In the genomic region with DNA sequence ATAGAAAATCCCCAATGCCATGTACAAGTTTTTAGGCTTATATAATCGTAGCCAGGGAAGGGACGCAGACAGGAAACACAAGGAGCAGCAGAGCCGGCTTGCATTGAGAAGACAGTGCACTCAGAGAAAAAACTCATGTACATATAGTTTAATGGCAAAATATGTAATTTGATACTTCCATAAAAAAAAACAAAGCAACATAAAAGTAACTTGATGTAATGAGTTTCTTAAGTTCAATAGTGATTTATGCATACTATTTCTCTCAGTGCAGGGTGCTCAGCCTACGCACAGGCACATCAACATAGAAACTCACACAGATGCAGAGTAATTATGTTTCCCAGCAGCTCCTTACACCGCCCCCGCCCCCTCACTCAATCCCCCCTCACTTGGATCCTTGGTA, we compare ENCODE assay signal across 1 fruit fly cellular context.
A peak's percentile ranks its signal among the peaks of the same experiment; 100 is the strongest.
TF ChIP-seq lines count a peak whose summit lies in the region.

No protein-coding gene starts in this region.

TF ChIP-seq in whole organism, embryonic, 481 proteins besides CTCF, POLR2A, EP300 and RAD21 (continued from another document):
- TF ChIP-seq CG1647 (GFP tag; optimal IDR thresholded peaks at IDR 0.05; lab: Kevin White, UChicago) (peak; percentile 44), CG11247 (GFP tag; IDR thresholded peaks at IDR 0.05; lab: Robert Waterston, UW) (peak; percentile 48; the same call in 1 of the 2 replicates), Eip74EF (GFP tag; optimal IDR thresholded peaks at IDR 0.05; lab: Kevin White, UChicago) (peak in 1 of 2 experiments; percentile 35), CG6791 (GFP tag; IDR thresholded peaks at IDR 0.05; lab: Robert Waterston, UW; ENCODE audit: partially characterized antibody) (no peak), CG1024 (GFP tag; IDR thresholded peaks at IDR 0.05; lab: Robert Waterston, UW) (peak; percentile 63), CG5180 (GFP tag; optimal IDR thresholded peaks at IDR 0.05; lab: Kevin White, UChicago) (peak; percentile 48), CG32532 (GFP tag; IDR thresholded peaks at IDR 0.05; lab: Robert Waterston, UW) (peak; percentile 64), CG13775 (GFP tag; optimal IDR thresholded peaks at IDR 0.05; lab: Kevin White, UChicago) (peak; percentile 48), CG11695 (GFP tag; IDR thresholded peaks at IDR 0.05; lab: Robert Waterston, UW) (peak; percentile 66; the same call in 2 of the 3 replicates), btn (GFP tag; optimal IDR thresholded peaks at IDR 0.05; lab: Kevin White, UChicago) (no peak), nom (GFP tag; optimal IDR thresholded peaks at IDR 0.05; lab: Kevin White, UChicago) (no peak), CG30020 (tag; optimal IDR thresholded peaks at IDR 0.05; lab: Kevin White, UChicago) (no peak), CG11560 (tag; IDR thresholded peaks at IDR 0.05; lab: Robert Waterston, UW) (peak; percentile 40; the same call in 1 of the 3 replicates), B-H2 (GFP tag; optimal IDR thresholded peaks at IDR 0.05; lab: Kevin White, UChicago) (peak; percentile 42), tll (GFP tag; optimal IDR thresholded peaks at IDR 0.05; lab: Kevin White, UChicago) (no peak), Vsx1 (GFP tag; optimal IDR thresholded peaks at IDR 0.05; lab: Kevin White, UChicago) (no peak), CG18599 (GFP tag; optimal IDR thresholded peaks at IDR 0.05; lab: Kevin White, UChicago) (peak; percentile 86), oc (tag; optimal IDR thresholded peaks at IDR 0.05; lab: Kevin White, UChicago) (peak; percentile 64), CG13624 (GFP tag; optimal IDR thresholded peaks at IDR 0.05; lab: Kevin White, UChicago) (peak; percentile 66), CG6654 (GFP tag; optimal IDR thresholded peaks at IDR 0.05; lab: Kevin White, UChicago) (peak; percentile 17), CG16863 (GFP tag; optimal IDR thresholded peaks at IDR 0.05; lab: Kevin White, UChicago) (peak; percentile 60), Poxn (GFP tag; IDR thresholded peaks at IDR 0.05; lab: Robert Waterston, UW) (peak; percentile 20; the same call in 1 of the 2 replicates), ems (GFP tag; optimal IDR thresholded peaks at IDR 0.05; lab: Kevin White, UChicago) (no peak), Pdp1 (GFP tag; optimal IDR thresholded peaks at IDR 0.05; lab: Kevin White, UChicago) (peak; percentile 50 to 79), CG9609 (GFP tag; optimal IDR thresholded peaks at IDR 0.05; lab: Kevin White, UChicago) (peak; percentile 55), fd3F (GFP tag; optimal IDR thresholded peaks at IDR 0.05; lab: Kevin White, UChicago) (peak; percentile 46), CG13894 (tag; optimal IDR thresholded peaks at IDR 0.05; lab: Kevin White, UChicago) (peak; percentile 66), Lim3 (GFP tag; IDR thresholded peaks at IDR 0.05; lab: Robert Waterston, UW) (no peak), Aef1 (GFP tag; IDR thresholded peaks at IDR 0.05; lab: Robert Waterston, UW) (peak; percentile 60), CG17328 (GFP tag; IDR thresholded peaks at IDR 0.05; lab: Robert Waterston, UW) (peak; percentile 61), Ptx1 (GFP tag; IDR thresholded peaks at IDR 0.05; lab: Robert Waterston, UW) (peak; percentile 80), pnt (GFP tag; optimal IDR thresholded peaks at IDR 0.05; lab: Kevin White, UChicago) (peak; percentile 40), sob (GFP tag; IDR thresholded peaks at IDR 0.05; lab: Robert Waterston, UW) (peak; percentile 69), gcm2 (GFP tag; optimal IDR thresholded peaks at IDR 0.05; lab: Kevin White, UChicago) (no peak), mld (GFP tag; IDR thresholded peaks at IDR 0.05; lab: Robert Waterston, UW; ENCODE audit: partially characterized antibody) (no peak)
